Worm (Caenorhabditis elegans) whole organism, mixed stage, embryonic: ENCODE results near the gene hdl-2.

Source experiments
- blmp-1 ChIP-seq: fragments of 150-350 bp; optimal IDR thresholded peaks from 2 replicates; lab custom pipeline; 2014; ENCODE audit warnings: missing biosample characterization, missing genetic modification characterization
- elt-3 ChIP-seq: fragments of 150-350 bp; optimal IDR thresholded peaks from 2 replicates; lab custom pipeline; 2014; ENCODE audit warnings: missing biosample characterization, missing genetic modification characterization
- mab-5 ChIP-seq: fragments of 150-350 bp; optimal IDR thresholded peaks from 2 replicates; lab custom pipeline; 2014; ENCODE audit warnings: missing biosample characterization, missing genetic modification characterization
- nhr-28 ChIP-seq: fragments of 150-350 bp; optimal IDR thresholded peaks from 2 replicates; lab custom pipeline; 2014; ENCODE audit warnings: missing biosample characterization, missing genetic modification characterization
- pha-4 ChIP-seq: fragments of 150-350 bp; optimal IDR thresholded peaks from 2 replicates; lab custom pipeline; 2018; ENCODE audit warnings: missing biosample characterization, missing genetic modification reagents, missing genetic modification characterization
- tbx-8 ChIP-seq: fragments of 200-800 bp; sonication (Bioruptor generic); optimal IDR thresholded peaks from 2 replicates; lab custom pipeline; 2018; ENCODE audit warnings: mild to moderate bottlenecking, missing genetic modification characterization, moderate library complexity, missing compliant biosample characterization
- unc-39 ChIP-seq: fragments of 150-350 bp; optimal IDR thresholded peaks from 2 replicates; lab custom pipeline; 2014; ENCODE audit warnings: missing biosample characterization, missing genetic modification characterization
- unc-62 ChIP-seq: fragments of 150-350 bp; optimal IDR thresholded peaks from 2 replicates; lab custom pipeline; 2014; ENCODE audit warnings: missing biosample characterization, missing genetic modification reagents, missing genetic modification characterization
- ztf-11 ChIP-seq: fragments of 150-350 bp; optimal IDR thresholded peaks from 2 replicates; lab custom pipeline; 2014; ENCODE audit warnings: missing biosample characterization, missing genetic modification characterization

ce11 chrIV:8892558-8892957 lies 18.6 kb downstream of the hdl-2 start, which contains the start of gene C27B7.2:
- TF ChIP-seq ztf-11 (tag; lab: Kevin White, UChicago) = no peak
- TF ChIP-seq unc-39 = no peak
- no peak for TF ChIP-seq blmp-1 (tag; lab: Kevin White, UChicago)
- no peak for TF ChIP-seq elt-3 (tag; lab: Kevin White, UChicago)
- no peak for TF ChIP-seq mab-5 (tag; lab: Kevin White, UChicago)
- TF ChIP-seq pha-4 (tag; lab: Kevin White, UChicago) = no peak
- no peak for TF ChIP-seq unc-62 (GFP tag; lab: Kevin White, UChicago)
- TF ChIP-seq tbx-8 (GFP tag; lab: Kevin White, UChicago) = no peak
- TF ChIP-seq nhr-28 = no peak
